Fruit fly (Drosophila melanogaster): ENCODE data around the gene Cmpk.

The Cmpk gene

DNA sequence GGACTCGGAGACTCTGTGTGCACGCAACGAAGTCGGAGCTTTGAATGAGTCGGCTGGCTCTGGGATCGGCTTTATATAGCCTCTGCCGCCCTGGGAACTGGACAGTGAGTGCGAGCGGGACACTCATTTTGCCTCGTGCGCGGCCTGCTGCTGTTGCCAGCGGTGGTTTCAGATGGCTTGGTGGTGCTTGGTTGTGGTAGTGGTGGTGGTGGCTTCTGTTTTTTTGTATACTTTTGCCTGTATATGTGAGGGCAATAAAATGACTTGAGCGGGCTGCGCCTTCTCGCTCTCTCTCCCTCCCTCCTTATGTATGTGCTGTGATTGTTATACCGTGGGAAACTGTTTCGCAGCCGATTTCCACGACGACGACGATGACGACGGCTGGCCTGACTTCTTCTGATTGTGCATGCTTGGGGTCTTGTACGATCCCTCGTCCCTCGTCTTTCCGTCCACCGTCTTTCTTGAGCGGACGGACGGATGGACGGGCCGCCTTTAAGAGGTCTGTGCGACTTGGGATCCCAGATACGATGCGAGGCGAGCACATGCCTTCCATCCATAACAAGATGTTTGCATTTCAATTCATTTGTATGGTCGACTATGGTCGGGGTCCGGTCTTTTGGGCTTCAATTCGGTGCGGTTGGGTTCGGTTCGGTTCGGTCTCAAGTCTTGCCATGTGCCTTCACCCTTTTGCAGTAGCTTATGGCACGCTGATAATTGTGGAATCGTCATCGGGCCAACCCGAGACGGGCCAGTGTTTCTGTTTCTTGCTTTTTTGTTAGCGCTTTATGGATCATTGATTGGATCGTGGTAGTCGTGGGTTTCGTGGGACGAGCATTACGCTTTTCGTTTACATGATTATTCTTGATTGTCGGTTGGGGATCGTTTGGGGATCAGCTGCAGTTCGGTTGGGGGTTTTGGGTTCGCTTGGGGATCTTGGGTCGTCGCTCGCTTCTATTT, 49.0 kb downstream of the Cmpk start (continued):
- TF ChIP-seq Eip78C (GFP tag) (peak; percentile 67), CG8119 (GFP tag; IDR thresholded peaks at IDR 0.05) (peak; percentile 54; the same call in 2 of the 3 replicates), Gug (GFP tag; IDR thresholded peaks at IDR 0.05) (0 out of 2 replicates have a peak, but pooled peaks have one; percentile 29), CG11294 (GFP tag; IDR thresholded peaks at IDR 0.05) (no peak), CG16779 (tag; optimal IDR thresholded peaks at IDR 0.05) (peak; percentile 62), Hr39 (GFP tag; optimal IDR thresholded peaks at IDR 0.05) (no peak), CG15336 (GFP tag; IDR thresholded peaks at IDR 0.05) (peak; percentile 58), fd59A (GFP tag; optimal IDR thresholded peaks at IDR 0.05) (peak; percentile 3), CG3919 (GFP tag; optimal IDR thresholded peaks at IDR 0.05) (peak; percentile 18), CG7368 (GFP tag; optimal IDR thresholded peaks at IDR 0.05) (no peak)

- no peak for TF ChIP-seq CG6854 (GFP tag; optimal IDR thresholded peaks at IDR 0.05)
Observed at dm6 chr3R:26005619-26005977, 49.6 kb downstream of the Cmpk start.

DNA sequence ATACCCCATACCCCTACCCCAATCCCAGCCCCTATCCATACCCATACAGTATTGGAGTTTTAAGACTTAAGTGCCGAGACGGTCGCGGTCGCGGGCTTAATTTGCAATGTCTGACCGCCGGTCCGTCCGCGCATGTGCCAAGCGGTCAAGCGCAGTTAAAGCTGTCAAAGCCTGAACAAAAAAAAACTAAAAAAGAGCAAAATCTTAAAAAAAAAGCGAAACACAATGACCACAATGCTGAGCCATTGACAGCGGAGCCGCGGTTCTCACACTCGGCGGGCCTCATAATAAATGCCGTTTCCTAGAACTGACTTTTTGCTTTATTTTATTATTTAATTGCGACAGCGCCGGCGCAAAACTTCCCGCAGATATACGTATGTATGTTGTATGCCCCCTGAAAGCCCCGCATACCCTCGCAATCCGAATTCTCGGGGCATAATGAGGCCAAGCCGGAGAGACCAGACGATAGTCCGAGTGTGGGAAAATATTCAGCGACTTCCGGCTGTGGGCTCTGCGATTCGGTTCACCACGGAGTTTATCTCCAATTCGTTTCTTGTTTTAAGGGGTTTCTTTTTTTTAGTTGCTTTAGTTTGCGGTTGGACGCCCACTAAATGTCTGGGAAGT, 50.7 kb downstream of the Cmpk start:
- TF ChIP-seq CG6808 (GFP tag; optimal IDR thresholded peaks at IDR 0.05) (peak; percentile 82), CG9139 (GFP tag; optimal IDR thresholded peaks at IDR 0.05) (peak; percentile 80), Ets21C (GFP tag; optimal IDR thresholded peaks at IDR 0.05) (no peak), CG1621 (tag; optimal IDR thresholded peaks at IDR 0.05) (peak; percentile 50), CG6163 (GFP tag; IDR thresholded peaks at IDR 0.05) (peak; percentile 62; the same call in 1 of the 3 replicates), ss (GFP tag; optimal IDR thresholded peaks at IDR 0.05) (peak; percentile 73 to 86), CG10669 (GFP tag; optimal IDR thresholded peaks at IDR 0.05) (peak; percentile 70), Eip78C (GFP tag) (peak; percentile 58), salr (GFP tag; optimal IDR thresholded peaks at IDR 0.05) (peak in 1 of 2 experiments; percentile 14), Ets96B (tag; optimal IDR thresholded peaks at IDR 0.05) (peak; percentile 49), Eip75B (GFP tag; optimal IDR thresholded peaks at IDR 0.05) (peak; percentile 25), acj6 (GFP tag; optimal IDR thresholded peaks at IDR 0.05) (no peak), CG16779 (tag; optimal IDR thresholded peaks at IDR 0.05) (no peak), CG3032 (tag; optimal IDR thresholded peaks at IDR 0.05) (peak; percentile 9), spab (GFP tag; optimal IDR thresholded peaks at IDR 0.05) (peak; percentile 72)

Data from whole organism, prepupa.